Fruit fly (Drosophila melanogaster): ENCODE measurements around the gene CG14543.
A peak's percentile ranks its signal among the peaks of the same experiment; 100 is the strongest.

The CG14543 gene

dm6 chr3R:26098502-26099210, 42.2 kb downstream of the CG14543 start, which contains the start of gene dysf (continued):
- TF ChIP-seq Dip3 (GFP tag; optimal IDR thresholded peaks at IDR 0.05) (no peak), BtbVII (GFP tag; optimal IDR thresholded peaks at IDR 0.05) (peak; percentile 38), toy (GFP tag; IDR thresholded peaks at IDR 0.05) (no peak), CG17829 (tag; optimal IDR thresholded peaks at IDR 0.05) (peak; percentile 85), chm (GFP tag; IDR thresholded peaks at IDR 0.05) (no peak), rib (GFP tag; IDR thresholded peaks at IDR 0.05) (no peak), Xbp1 (GFP tag; optimal IDR thresholded peaks at IDR 0.05) (peak; percentile 48), CG8765 (GFP tag; IDR thresholded peaks at IDR 0.05) (no peak), B-H1 (GFP tag; IDR thresholded peaks at IDR 0.05) (no peak), CG31365 (tag; optimal IDR thresholded peaks at IDR 0.05) (no peak), CG42726 (GFP tag; IDR thresholded peaks at IDR 0.05; ENCODE audit: partially characterized antibody) (no peak), Mrtf (GFP tag; IDR thresholded peaks at IDR 0.05) (no peak), CG16863 (GFP tag; optimal IDR thresholded peaks at IDR 0.05) (no peak), prd (optimal IDR thresholded peaks at IDR 0.05) (no peak), prd (GFP tag; IDR thresholded peaks at IDR 0.05) (peak; percentile 72), CG3726 (GFP tag; IDR thresholded peaks at IDR 0.05) (no peak), luna (GFP tag; optimal IDR thresholded peaks at IDR 0.05) (no peak), trem (tag; optimal IDR thresholded peaks at IDR 0.05) (peak; percentile 59), CG12769 (tag; optimal IDR thresholded peaks at IDR 0.05) (no peak), Optix (GFP tag; IDR thresholded peaks at IDR 0.05) (no peak), vvl (GFP tag; IDR thresholded peaks at IDR 0.05) (peak; percentile 48; the same call in 1 of the 2 replicates), ssp (GFP tag; IDR thresholded peaks at IDR 0.05) (peak; percentile 42; the same call in 1 of the 2 replicates), CG10431 (GFP tag; optimal IDR thresholded peaks at IDR 0.05) (no peak), CG8478 (optimal IDR thresholded peaks at IDR 0.05) (no peak), Taf1 (GFP tag; IDR thresholded peaks at IDR 0.05) (no peak), CG1832 (GFP tag; optimal IDR thresholded peaks at IDR 0.05) (no peak), CG30020 (tag; optimal IDR thresholded peaks at IDR 0.05) (no peak), maf-S (GFP tag; optimal IDR thresholded peaks at IDR 0.05) (no peak), CG33557 (GFP tag; optimal IDR thresholded peaks at IDR 0.05) (peak; percentile 82), ci (GFP tag; IDR thresholded peaks at IDR 0.05) (no peak), sisA (GFP tag; IDR thresholded peaks at IDR 0.05) (peak; percentile 23; the same call in 1 of the 2 replicates), CG9609 (GFP tag; optimal IDR thresholded peaks at IDR 0.05) (no peak), Lim3 (GFP tag; IDR thresholded peaks at IDR 0.05) (no peak), al (GFP tag; IDR thresholded peaks at IDR 0.05) (peak; percentile 58), knrl (GFP tag; IDR thresholded peaks at IDR 0.05; ENCODE audit: partially characterized antibody) (no peak), nom (GFP tag; optimal IDR thresholded peaks at IDR 0.05) (peak; percentile 67), en (GFP tag; optimal IDR thresholded peaks at IDR 0.05) (no peak), Sry-δ (GFP tag; optimal IDR thresholded peaks at IDR 0.05) (no peak), sqz (GFP tag; optimal IDR thresholded peaks at IDR 0.05) (no peak), Gug (GFP tag; IDR thresholded peaks at IDR 0.05) (no peak), CG3407 (GFP tag; optimal IDR thresholded peaks at IDR 0.05) (no peak), ind (GFP tag; optimal IDR thresholded peaks at IDR 0.05) (peak; percentile 20), slp2 (GFP tag; optimal IDR thresholded peaks at IDR 0.05) (no peak), gfzf (GFP tag; optimal IDR thresholded peaks at IDR 0.05) (no peak), cad (GFP tag; optimal IDR thresholded peaks at IDR 0.05) (no peak), Bgb (GFP tag; IDR thresholded peaks at IDR 0.05; ENCODE audit: partially characterized antibody) (no peak), E2f1 (GFP tag; IDR thresholded peaks at IDR 0.05) (0 out of 2 replicates have a peak, but pooled peaks have one; percentile 43), sima (GFP tag; optimal IDR thresholded peaks at IDR 0.05) (no peak), CG7786 (GFP tag; optimal IDR thresholded peaks at IDR 0.05) (no peak), CG3065 (GFP tag; optimal IDR thresholded peaks at IDR 0.05) (no peak), Hmr (GFP tag; optimal IDR thresholded peaks at IDR 0.05) (peak; percentile 45), Adf1 (GFP tag; IDR thresholded peaks at IDR 0.05) (no peak)
